Fruit fly (Drosophila melanogaster): Measurements from ENCODE around the gene CG31244.

CG31244 gene

dm6 chr3R:19398467-19398866, at the start of gene CG31244:
CG31244 (minus strand) TSS chr3R:19398567.
- TF ChIP-seq ttk (optimal IDR thresholded peaks at IDR 0.05) (no peak), Sin3A (optimal IDR thresholded peaks at IDR 0.05) (no peak), insv (optimal IDR thresholded peaks at IDR 0.05) (no peak), h (optimal IDR thresholded peaks at IDR 0.05) (no peak), psq (optimal IDR thresholded peaks at IDR 0.05) (no peak), Myc (optimal IDR thresholded peaks at IDR 0.05) (no peak)

dm6 chr3R:19425099-19425498, 26.7 kb upstream of the CG31244 start, which contains the start of gene CG3517:
CG3517 (minus strand) TSS chr3R:19425199.
- TF ChIP-seq psq (optimal IDR thresholded peaks at IDR 0.05) (no peak), Myc (optimal IDR thresholded peaks at IDR 0.05) (no peak), insv (optimal IDR thresholded peaks at IDR 0.05) (no peak), h (optimal IDR thresholded peaks at IDR 0.05) (no peak), ttk (optimal IDR thresholded peaks at IDR 0.05) (no peak), Sin3A (optimal IDR thresholded peaks at IDR 0.05) (no peak)

- TF ChIP-seq Sin3A (optimal IDR thresholded peaks at IDR 0.05) = no peak
- no peak for TF ChIP-seq ttk (optimal IDR thresholded peaks at IDR 0.05)
- TF ChIP-seq Myc (optimal IDR thresholded peaks at IDR 0.05) = no peak
- no peak for TF ChIP-seq insv (optimal IDR thresholded peaks at IDR 0.05)
- TF ChIP-seq h (optimal IDR thresholded peaks at IDR 0.05) = no peak
- TF ChIP-seq psq (optimal IDR thresholded peaks at IDR 0.05) = no peak
Observed at dm6 chr3R:19412434-19412833, 14.1 kb upstream of the CG31244 start, which contains the start of gene CG31221. CG31221 (plus strand) TSS chr3R:19412689.

- TF ChIP-seq ttk (optimal IDR thresholded peaks at IDR 0.05) (no peak), psq (optimal IDR thresholded peaks at IDR 0.05) (no peak), Myc (optimal IDR thresholded peaks at IDR 0.05) (no peak), insv (optimal IDR thresholded peaks at IDR 0.05) (no peak), h (optimal IDR thresholded peaks at IDR 0.05) (no peak), Sin3A (optimal IDR thresholded peaks at IDR 0.05) (no peak)
Observed at dm6 chr3R:19411371-19411770, 13.0 kb upstream of the CG31244 start.

dm6 chr3R:19408573-19408972, 10.2 kb upstream of the CG31244 start, which contains the start of gene CG11626:
CG11626 (plus strand) TSS chr3R:19408873.
- TF ChIP-seq Myc (optimal IDR thresholded peaks at IDR 0.05) (no peak), psq (optimal IDR thresholded peaks at IDR 0.05) (no peak), Sin3A (optimal IDR thresholded peaks at IDR 0.05) (no peak), insv (optimal IDR thresholded peaks at IDR 0.05) (no peak), h (optimal IDR thresholded peaks at IDR 0.05) (no peak)

dm6 chr3R:19406852-19407251, 8.5 kb upstream of the CG31244 start:
- TF ChIP-seq ttk (optimal IDR thresholded peaks at IDR 0.05) = no peak
- TF ChIP-seq psq (optimal IDR thresholded peaks at IDR 0.05) = no peak
- TF ChIP-seq h (optimal IDR thresholded peaks at IDR 0.05) = no peak
- no peak for TF ChIP-seq Myc (optimal IDR thresholded peaks at IDR 0.05)
- no peak for TF ChIP-seq insv (optimal IDR thresholded peaks at IDR 0.05)
- no peak for TF ChIP-seq Sin3A (optimal IDR thresholded peaks at IDR 0.05)

dm6 chr3R:19404296-19404695, 5.9 kb upstream of the CG31244 start:
- TF ChIP-seq Myc (optimal IDR thresholded peaks at IDR 0.05) (no peak), ttk (optimal IDR thresholded peaks at IDR 0.05) (no peak), insv (optimal IDR thresholded peaks at IDR 0.05) (no peak), psq (optimal IDR thresholded peaks at IDR 0.05) (no peak), h (optimal IDR thresholded peaks at IDR 0.05) (no peak), Sin3A (optimal IDR thresholded peaks at IDR 0.05) (no peak)

- TF ChIP-seq insv (optimal IDR thresholded peaks at IDR 0.05) (no peak), psq (optimal IDR thresholded peaks at IDR 0.05) (no peak), h (optimal IDR thresholded peaks at IDR 0.05) (no peak), Sin3A (optimal IDR thresholded peaks at IDR 0.05) (no peak), ttk (optimal IDR thresholded peaks at IDR 0.05) (no peak), Myc (optimal IDR thresholded peaks at IDR 0.05) (no peak)
Observed at dm6 chr3R:19403096-19403515, 4.7 kb upstream of the CG31244 start, which contains the start of the genes Ino80 and Aptx. Ino80 (minus strand) TSS chr3R:19403153. Aptx (plus strand) TSS chr3R:19403455.

- TF ChIP-seq h (optimal IDR thresholded peaks at IDR 0.05) (no peak), ttk (optimal IDR thresholded peaks at IDR 0.05) (no peak), Myc (optimal IDR thresholded peaks at IDR 0.05) (no peak), insv (optimal IDR thresholded peaks at IDR 0.05) (no peak), psq (optimal IDR thresholded peaks at IDR 0.05) (no peak), Sin3A (optimal IDR thresholded peaks at IDR 0.05) (no peak)
Observed at dm6 chr3R:19393060-19393459, 5.3 kb downstream of the CG31244 start, which contains the start of gene CG3739. CG3739 (plus strand) TSS chr3R:19393360.

- TF ChIP-seq Sin3A (optimal IDR thresholded peaks at IDR 0.05) (no peak), insv (optimal IDR thresholded peaks at IDR 0.05) (no peak), h (optimal IDR thresholded peaks at IDR 0.05) (no peak), ttk (optimal IDR thresholded peaks at IDR 0.05) (no peak), Myc (optimal IDR thresholded peaks at IDR 0.05) (no peak), psq (optimal IDR thresholded peaks at IDR 0.05) (no peak)
Observed at dm6 chr3R:19389919-19390318, 8.4 kb downstream of the CG31244 start, which contains the start of gene CG18493. CG18493 (plus strand) TSS chr3R:19390270.

- TF ChIP-seq h (optimal IDR thresholded peaks at IDR 0.05) (no peak), Sin3A (optimal IDR thresholded peaks at IDR 0.05) (no peak), insv (optimal IDR thresholded peaks at IDR 0.05) (no peak), psq (optimal IDR thresholded peaks at IDR 0.05) (no peak), Myc (optimal IDR thresholded peaks at IDR 0.05) (no peak)
Observed at dm6 chr3R:19387608-19388007, 10.8 kb downstream of the CG31244 start, which contains the start of gene CG3734. CG3734 (plus strand) TSS chr3R:19387861.

- TF ChIP-seq Sin3A (optimal IDR thresholded peaks at IDR 0.05) (no peak), h (optimal IDR thresholded peaks at IDR 0.05) (no peak), insv (optimal IDR thresholded peaks at IDR 0.05) (no peak), psq (optimal IDR thresholded peaks at IDR 0.05) (no peak), ttk (optimal IDR thresholded peaks at IDR 0.05) (no peak), Myc (optimal IDR thresholded peaks at IDR 0.05) (no peak)
Observed at dm6 chr3R:19383298-19383697, 15.1 kb downstream of the CG31244 start.

- no peak for TF ChIP-seq h (optimal IDR thresholded peaks at IDR 0.05)
- TF ChIP-seq insv (optimal IDR thresholded peaks at IDR 0.05) = no peak
- no peak for TF ChIP-seq Sin3A (optimal IDR thresholded peaks at IDR 0.05)
- no peak for TF ChIP-seq ttk (optimal IDR thresholded peaks at IDR 0.05)
- TF ChIP-seq Myc (optimal IDR thresholded peaks at IDR 0.05) = no peak
- no peak for TF ChIP-seq psq (optimal IDR thresholded peaks at IDR 0.05)
Observed at dm6 chr3R:19377125-19377524, 21.2 kb downstream of the CG31244 start, which contains the start of gene CG31245. CG31245 (minus strand) TSS chr3R:19377225.

Measured in Kc167 (cell line).